Worm (Caenorhabditis elegans): ENCODE results near the gene cbp-1.

The cbp-1 gene

DNA sequence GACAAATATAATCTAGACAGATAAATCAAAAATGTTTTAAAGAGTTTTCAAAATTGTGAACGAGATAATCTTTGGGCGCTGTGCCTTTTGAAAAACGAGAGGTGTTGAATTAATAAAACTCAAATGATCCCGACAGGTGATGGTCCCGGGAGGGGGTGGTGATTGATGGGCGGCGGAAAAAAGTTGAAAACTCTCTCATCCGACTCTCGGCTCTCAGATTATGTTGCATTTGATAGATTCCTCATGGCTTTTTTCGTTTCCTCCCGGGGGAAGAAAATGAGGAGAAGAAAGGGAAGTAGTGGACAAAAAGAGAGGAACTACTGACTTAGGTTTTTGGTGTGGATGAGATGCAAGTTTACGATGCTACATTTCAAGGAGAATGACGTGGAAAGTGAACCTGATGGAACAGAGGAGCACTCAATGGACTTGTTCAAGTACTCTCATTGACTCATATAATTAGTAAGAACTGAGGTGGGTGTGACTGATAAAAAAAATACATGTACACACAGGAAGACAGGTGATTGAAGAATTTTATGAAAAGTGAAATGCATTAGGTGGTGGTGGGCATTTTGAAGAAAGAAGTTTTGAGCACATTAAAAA lies 34.9 kb upstream of the cbp-1 start (continued):
- TF ChIP-seq aly-2 (tag; optimal IDR thresholded peaks at IDR 0.05) (no peak), pqm-1 (tag; optimal IDR thresholded peaks at IDR 0.05) (no peak), F26F4.8 (GFP tag; conservative IDR thresholded peaks at IDR 0.05) (no peak), zfp-3 (GFP tag; conservative IDR thresholded peaks at IDR 0.05) (no peak), dmd-8 (GFP tag; IDR thresholded peaks at IDR 0.05) (no peak), mes-2 (tag; optimal IDR thresholded peaks at IDR 0.05; ENCODE audit: poor library complexity, severe bottlenecking) (no peak), daf-8 (GFP tag; IDR thresholded peaks at IDR 0.05) (no peak), D1046.2 (GFP tag; IDR thresholded peaks at IDR 0.05) (no peak), nhr-11 (tag; optimal IDR thresholded peaks at IDR 0.05) (peak; percentile 16), madf-9 (GFP tag; conservative IDR thresholded peaks at IDR 0.05) (no peak), pha-4 (GFP tag; IDR thresholded peaks at IDR 0.05) (no peak), pha-4 (tag; optimal IDR thresholded peaks at IDR 0.05) (no peak), arid-1 (GFP tag; conservative IDR thresholded peaks at IDR 0.05) (no peak), lin-13 (GFP tag; optimal IDR thresholded peaks at IDR 0.05) (no peak), ces-1 (GFP tag; optimal IDR thresholded peaks at IDR 0.05) (no peak)

DNA sequence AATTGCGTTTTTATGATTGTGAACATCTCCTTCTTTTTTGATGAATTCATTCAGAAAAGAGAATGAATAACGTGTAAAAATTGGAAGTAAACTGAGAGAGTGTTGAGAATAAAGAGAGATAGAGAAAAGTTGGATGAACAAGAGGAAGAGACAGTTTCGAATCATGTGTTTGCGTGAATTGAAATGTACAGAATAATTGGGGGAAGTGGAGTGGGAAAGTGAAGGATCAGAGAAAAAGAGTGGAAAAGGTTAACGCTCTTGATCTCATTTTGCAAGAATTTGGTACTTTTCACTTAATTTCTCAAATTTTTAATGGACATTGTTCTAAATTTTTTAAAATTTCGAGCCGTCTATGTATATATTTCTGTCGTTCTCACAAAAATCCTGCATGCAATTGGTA lies 33.0 kb upstream of the cbp-1 start:
- TF ChIP-seq unc-62 (GFP tag; optimal IDR thresholded peaks at IDR 0.05 in 1 of 2), result peak in 1 of 2 experiments; percentile 55
- no peak for TF ChIP-seq unc-62 (tag; optimal IDR thresholded peaks at IDR 0.05)
- no peak for TF ChIP-seq aha-1 (tag)

DNA sequence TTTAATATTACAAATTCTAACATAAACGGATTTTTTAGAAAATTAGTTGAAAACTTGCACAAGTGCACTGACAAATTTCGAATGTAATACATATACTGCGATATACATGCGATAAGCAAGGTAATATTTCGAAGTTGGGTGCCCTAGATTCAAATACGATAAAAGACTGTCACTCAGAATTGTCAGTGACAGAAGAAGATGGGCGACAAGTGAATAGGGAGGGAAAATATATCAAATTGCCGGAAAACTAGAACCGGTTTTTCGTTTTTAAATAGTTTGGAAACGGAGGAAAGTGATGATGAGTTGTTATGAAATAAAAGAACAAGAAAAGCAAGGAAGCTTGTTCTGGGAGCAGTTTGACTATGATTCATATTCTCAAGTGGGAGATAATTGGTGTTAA lies 32.3 kb upstream of the cbp-1 start:
- TF ChIP-seq ceh-82 (tag; optimal IDR thresholded peaks at IDR 0.05) (no peak), lin-13 (GFP tag; optimal IDR thresholded peaks at IDR 0.05) (no peak), lin-15B (tag; optimal IDR thresholded peaks at IDR 0.05) (no peak), nhr-48 (tag; optimal IDR thresholded peaks at IDR 0.05) (no peak), tag-97 (GFP tag; IDR thresholded peaks at IDR 0.05) (no peak), nhr-102 (tag; optimal IDR thresholded peaks at IDR 0.05) (no peak)

DNA sequence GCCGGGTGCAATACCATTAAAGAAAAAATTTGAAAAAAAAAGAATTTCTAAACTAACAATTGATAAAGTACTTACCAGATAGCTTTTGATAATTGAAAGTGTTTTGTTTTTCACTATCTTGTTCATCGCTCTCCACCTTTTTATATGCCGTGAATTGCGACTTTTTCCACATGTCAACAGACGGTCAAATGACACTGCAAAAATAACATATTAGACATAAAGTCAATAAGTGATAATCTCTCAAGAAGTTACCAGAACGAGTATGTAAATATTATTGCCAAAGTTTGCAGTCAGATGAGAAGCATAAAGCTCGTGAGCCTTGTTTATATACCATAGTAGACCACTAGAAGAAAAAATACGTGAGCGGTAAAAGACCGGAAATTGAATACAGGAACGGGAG lies 30.5 kb upstream of the cbp-1 start, which contains the start of gene dao-6:
Gene dao-6 (minus strand): TSS at position 345 of the 400 bp plus-strand sequence.
- TF ChIP-seq daf-16 (GFP tag; optimal IDR thresholded peaks at IDR 0.05) (no peak), daf-16 (tag; optimal IDR thresholded peaks at IDR 0.05) (peak; percentile 62), pqm-1 (tag; optimal IDR thresholded peaks at IDR 0.05) (no peak), F44E2.7 (GFP tag; IDR thresholded peaks at IDR 0.05) (no peak), hif-1 (tag; optimal IDR thresholded peaks at IDR 0.05) (no peak), ces-1 (GFP tag; optimal IDR thresholded peaks at IDR 0.05) (no peak), nhr-111 (GFP tag; optimal IDR thresholded peaks at IDR 0.05) (no peak)

DNA sequence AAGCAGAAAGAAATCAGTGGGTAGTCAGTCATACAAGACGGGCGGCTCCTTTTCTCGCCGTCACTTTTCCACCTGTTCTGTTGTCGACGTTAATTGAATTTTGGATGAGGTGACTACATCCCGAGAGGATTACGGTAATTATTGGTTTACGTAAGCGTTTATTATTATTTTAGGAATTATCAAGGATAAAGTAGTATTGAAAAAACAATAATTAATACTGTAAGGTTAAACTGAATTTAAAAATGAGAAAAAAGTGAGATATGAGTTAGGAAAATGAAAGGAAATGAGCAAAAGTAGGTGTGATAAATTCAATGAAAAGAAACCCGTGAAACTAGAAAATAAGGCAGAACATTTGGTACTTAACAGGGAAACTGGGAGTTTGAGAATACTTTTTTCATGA lies 27.4 kb upstream of the cbp-1 start, which contains the start of gene hlh-4:
Gene hlh-4 (minus strand): TSS at position 101 of the 400 bp plus-strand sequence.
- TF ChIP-seq Y5F2A.4 (GFP tag; optimal IDR thresholded peaks at IDR 0.05) (no peak), vab-7 (GFP tag; IDR thresholded peaks at IDR 0.05) (no peak), madf-9 (GFP tag; conservative IDR thresholded peaks at IDR 0.05) (no peak), T26A8.4 (GFP tag; IDR thresholded peaks at IDR 0.05) (no peak), D1046.2 (GFP tag; IDR thresholded peaks at IDR 0.05) (no peak), nhr-42 (GFP tag; IDR thresholded peaks at IDR 0.05) (no peak), fkh-10 (GFP tag; optimal IDR thresholded peaks at IDR 0.05) (no peak), lsy-2 (tag; optimal IDR thresholded peaks at IDR 0.05) (no peak), ztf-11 (tag; optimal IDR thresholded peaks at IDR 0.05) (no peak), F49E8.2 (tag; optimal IDR thresholded peaks at IDR 0.05; ENCODE audit: borderline replicate concordance) (no peak), hif-1 (tag; optimal IDR thresholded peaks at IDR 0.05) (no peak), ceh-62 (tag; optimal IDR thresholded peaks at IDR 0.05) (no peak), dpl-1 (GFP tag; optimal IDR thresholded peaks at IDR 0.05) (no peak), ceh-82 (tag; optimal IDR thresholded peaks at IDR 0.05) (no peak), ces-1 (GFP tag; optimal IDR thresholded peaks at IDR 0.05) (no peak)

All from whole organism, L4 larva.